Worm (Caenorhabditis elegans): ENCODE results near the gene M199.9.

The M199.9 gene

DNA sequence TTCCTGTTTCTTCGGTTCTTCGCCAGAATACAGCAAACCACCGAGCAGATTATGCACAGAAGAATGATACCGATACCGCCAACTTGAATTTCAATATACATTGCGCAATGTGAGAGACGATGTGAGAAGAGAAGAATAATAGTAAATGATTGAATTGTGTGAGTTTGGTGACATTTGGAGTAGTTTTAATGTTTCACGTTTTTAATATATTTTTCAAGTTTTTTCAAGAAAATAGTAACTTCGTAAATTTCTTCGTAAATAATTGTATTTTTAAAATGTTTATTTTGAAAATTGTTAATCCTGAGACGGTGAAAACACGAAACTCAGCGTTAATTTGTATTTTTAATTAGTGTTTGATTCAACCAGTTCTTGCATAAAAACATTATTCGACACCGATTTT, 14.5 kb downstream of the M199.9 start, which contains the start of gene M199.134:
Gene M199.134 (minus strand): TSS at position 101 of the 400 bp plus-strand sequence.
- TF ChIP-seq ceh-9 (tag; optimal IDR thresholded peaks at IDR 0.05) (no peak), ceh-34 (tag; optimal IDR thresholded peaks at IDR 0.05) (no peak), ets-4 (tag; optimal IDR thresholded peaks at IDR 0.05) (no peak), npax-4 (tag; optimal IDR thresholded peaks at IDR 0.05) (no peak), ceh-48 (tag; optimal IDR thresholded peaks at IDR 0.05) (no peak), gmeb-2 (tag; optimal IDR thresholded peaks at IDR 0.05) (no peak), ceh-24 (tag; optimal IDR thresholded peaks at IDR 0.05) (no peak), ttx-3 (tag; optimal IDR thresholded peaks at IDR 0.05) (no peak), tbx-2 (tag; optimal IDR thresholded peaks at IDR 0.05) (no peak), nhr-11 (tag; optimal IDR thresholded peaks at IDR 0.05) (no peak), hlh-30 (tag; optimal IDR thresholded peaks at IDR 0.05; ENCODE audit: insufficient read depth) (no peak), nhr-232 (tag; optimal IDR thresholded peaks at IDR 0.05) (no peak), hlh-8 (tag; optimal IDR thresholded peaks at IDR 0.05) (no peak), dmd-4 (tag; optimal IDR thresholded peaks at IDR 0.05; ENCODE audit: borderline replicate concordance) (no peak), sox-2 (GFP tag; IDR thresholded peaks at IDR 0.05) (no peak), odd-2 (tag; optimal IDR thresholded peaks at IDR 0.05) (no peak), syd-9 (tag; optimal IDR thresholded peaks at IDR 0.05) (no peak), F13H6.1 (tag; optimal IDR thresholded peaks at IDR 0.05) (no peak), fkh-6 (tag; optimal IDR thresholded peaks at IDR 0.05) (no peak), pros-1 (tag; optimal IDR thresholded peaks at IDR 0.05) (no peak)

DNA sequence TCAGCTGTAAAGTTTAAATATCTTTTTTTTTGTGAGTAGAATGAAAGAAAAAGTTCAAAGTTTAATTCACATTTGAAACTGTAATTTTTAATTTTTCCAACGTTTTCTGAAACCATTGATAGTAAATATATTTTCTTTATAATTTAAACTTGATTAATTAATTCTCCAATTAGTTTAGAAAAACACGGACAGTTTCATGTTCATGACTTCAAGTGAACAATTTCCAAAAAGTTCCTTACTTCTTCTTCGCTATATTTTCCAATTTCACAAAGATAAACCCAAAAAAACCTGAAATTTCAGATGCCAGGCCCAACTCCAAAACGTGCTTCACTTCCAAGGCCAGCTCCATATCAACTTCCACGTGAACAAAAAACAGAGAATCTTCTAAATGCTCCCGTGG, 19.2 kb downstream of the M199.9 start, which contains the start of gene M199.2:
Gene M199.2 (plus strand): TSS at position 301 of the 400 bp plus-strand sequence.
- TF ChIP-seq pat-9 (tag; optimal IDR thresholded peaks at IDR 0.05) = no peak
- no peak for TF ChIP-seq nhr-232 (tag; optimal IDR thresholded peaks at IDR 0.05)
- no peak for TF ChIP-seq elt-4 (tag; optimal IDR thresholded peaks at IDR 0.05)
- TF ChIP-seq ceh-24 (tag; optimal IDR thresholded peaks at IDR 0.05) = no peak
- no peak for TF ChIP-seq pax-1 (tag; optimal IDR thresholded peaks at IDR 0.05)
- no peak for TF ChIP-seq K02D7.2 (tag; optimal IDR thresholded peaks at IDR 0.05)
- no peak for TF ChIP-seq K09A11.1 (tag; optimal IDR thresholded peaks at IDR 0.05; ENCODE audit: insufficient read depth)
- TF ChIP-seq pag-3 (tag; optimal IDR thresholded peaks at IDR 0.05; ENCODE audit: borderline replicate concordance) = no peak
- TF ChIP-seq pros-1 (tag; optimal IDR thresholded peaks at IDR 0.05) = no peak
- no peak for TF ChIP-seq ets-4 (tag; optimal IDR thresholded peaks at IDR 0.05)
- no peak for TF ChIP-seq npax-4 (tag; optimal IDR thresholded peaks at IDR 0.05)
- no peak for TF ChIP-seq rnt-1 (tag; optimal IDR thresholded peaks at IDR 0.05)
- TF ChIP-seq zip-5 (tag; optimal IDR thresholded peaks at IDR 0.05) = no peak
- TF ChIP-seq mec-3 (tag; optimal IDR thresholded peaks at IDR 0.05; ENCODE audit: borderline replicate concordance) = no peak
- TF ChIP-seq sox-2 (GFP tag; IDR thresholded peaks at IDR 0.05) = no peak
- TF ChIP-seq unc-42 (tag; optimal IDR thresholded peaks at IDR 0.05) = no peak
- TF ChIP-seq fkh-10 (GFP tag; optimal IDR thresholded peaks at IDR 0.05) = no peak
- no peak for TF ChIP-seq ttx-3 (tag; optimal IDR thresholded peaks at IDR 0.05)
- no peak for TF ChIP-seq ceh-18 (tag; optimal IDR thresholded peaks at IDR 0.05)
- TF ChIP-seq T23F11.4 (GFP tag; optimal IDR thresholded peaks at IDR 0.05) = no peak

DNA sequence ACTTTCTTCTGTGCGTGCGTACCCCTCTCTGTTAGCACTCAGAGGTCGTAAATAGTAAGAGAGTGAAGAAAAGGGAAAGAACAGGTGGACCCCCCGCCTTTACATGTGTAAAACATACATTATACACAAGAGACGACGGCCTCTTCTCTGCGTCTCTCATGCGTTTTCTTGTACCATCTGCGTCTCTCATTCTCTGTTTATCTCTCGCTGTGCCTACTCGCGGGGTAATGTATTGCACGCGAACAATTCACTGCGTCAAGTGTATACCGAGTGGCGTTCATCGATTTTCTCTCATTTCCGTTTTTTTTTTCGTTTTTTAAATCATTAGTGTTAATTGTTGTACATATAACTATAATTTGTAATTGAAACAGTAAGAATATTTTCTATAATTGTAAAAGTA, 20.4 kb downstream of the M199.9 start:
- TF ChIP-seq nfya-1 (tag; optimal IDR thresholded peaks at IDR 0.05) (peak; percentile 10), dve-1 (tag; optimal IDR thresholded peaks at IDR 0.05) (no peak), ceh-31 (tag; optimal IDR thresholded peaks at IDR 0.05) (peak; percentile 40)

DNA sequence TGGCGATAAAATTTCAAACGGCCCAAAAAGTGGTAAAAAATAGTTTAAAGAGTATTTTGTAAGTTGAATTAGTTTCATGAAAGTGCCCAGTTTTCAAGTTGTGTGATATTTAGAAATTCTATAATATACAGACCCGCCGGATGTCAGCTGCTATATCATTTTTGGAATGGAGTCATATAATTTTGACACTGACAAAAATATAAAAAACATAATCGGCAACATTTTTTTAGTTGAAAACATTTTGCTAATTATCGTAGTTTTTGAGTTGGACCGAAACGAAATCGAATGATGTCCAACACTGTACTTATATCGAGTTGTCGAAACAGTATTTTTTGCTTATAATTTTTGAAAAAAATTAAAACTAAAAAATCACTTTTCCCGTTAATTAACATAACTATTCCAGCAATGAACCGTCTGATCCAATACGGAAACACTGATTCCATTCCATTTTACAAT, 24.4 kb downstream of the M199.9 start, which contains the start of gene srt-44:
Gene srt-44 (plus strand): TSS at position 406 of the 456 bp plus-strand sequence.
- TF ChIP-seq ceh-19 (GFP tag; optimal IDR thresholded peaks at IDR 0.05) (no peak), lin-11 (tag; optimal IDR thresholded peaks at IDR 0.05) (no peak), pat-9 (tag; optimal IDR thresholded peaks at IDR 0.05) (no peak), hlh-13 (GFP tag; optimal IDR thresholded peaks at IDR 0.05) (no peak), ceh-30 (tag; optimal IDR thresholded peaks at IDR 0.05) (no peak), mec-3 (tag; optimal IDR thresholded peaks at IDR 0.05; ENCODE audit: borderline replicate concordance) (no peak), sdc-2 (tag; optimal IDR thresholded peaks at IDR 0.05) (no peak), fkh-10 (GFP tag; optimal IDR thresholded peaks at IDR 0.05) (no peak), hlh-6 (tag; optimal IDR thresholded peaks at IDR 0.05) (no peak), ceh-9 (tag; optimal IDR thresholded peaks at IDR 0.05) (no peak), C08G9.2 (tag; optimal IDR thresholded peaks at IDR 0.05) (no peak), sox-2 (GFP tag; IDR thresholded peaks at IDR 0.05) (no peak), K02D7.2 (tag; optimal IDR thresholded peaks at IDR 0.05) (no peak)
